Fruit fly (Drosophila melanogaster) S2 (cell line): ENCODE data around the gene CG2681.

Source experiments
- CG8478 ChIP-seq: fragments of >200 bp; optimal IDR thresholded peaks from 2 replicates; lab custom pipeline; 2018
- CTCF ChIP-seq, 2 experiments: fragments of >200 bp; optimal IDR thresholded peaks; 2 replicates each; lab custom pipeline; 2018

The CG2681 gene

dm6 chrX:2698064-2698894, 10.2 kb upstream of the CG2681 start, which contains the start of the genes Spg7 and Lint-O:
TSS of gene Spg7 (minus strand) at chrX:2698211.
TSS of gene Lint-O (plus strand) at chrX:2698701.
- TF ChIP-seq CG8478 (no peak), CTCF (optimal IDR thresholded peaks at IDR 0.05; lab: Kevin White, UChicago) (no peak)

DNA sequence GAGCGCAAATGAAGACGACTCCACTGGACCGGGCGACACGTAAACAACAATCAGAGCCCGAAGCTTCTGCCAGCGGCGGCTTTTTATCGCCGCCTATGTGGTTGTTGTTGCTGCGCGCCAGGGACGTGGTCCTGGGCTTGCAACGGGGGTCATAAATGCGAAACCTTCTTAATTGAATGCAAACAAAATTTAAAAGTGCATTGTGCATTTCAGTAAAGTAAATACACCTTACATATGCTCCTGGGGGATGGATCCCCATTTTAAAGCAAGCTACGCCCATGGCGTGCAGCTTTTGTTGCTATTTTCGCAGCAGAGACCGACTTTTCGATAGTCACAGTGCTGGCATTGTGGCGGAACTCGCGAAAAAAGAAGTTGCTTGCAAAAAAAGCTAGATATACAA, 4.8 kb upstream of the CG2681 start, which contains the start of gene Ugalt:
Ugalt (minus strand) TSS at position 160 of the 400 bp plus-strand sequence.
- TF ChIP-seq CG8478 (no peak), CTCF (optimal IDR thresholded peaks at IDR 0.05; lab: Kevin White, UChicago) (no peak)

- TF ChIP-seq CG8478 (no peak), CTCF (optimal IDR thresholded peaks at IDR 0.05; lab: Kevin White, UChicago) (no peak)
Observed at dm6 chrX:2704134-2704773, 4.2 kb upstream of the CG2681 start, which contains the start of gene eIF2Bbeta. TSS of gene eIF2Bbeta (plus strand) at chrX:2704571.

DNA sequence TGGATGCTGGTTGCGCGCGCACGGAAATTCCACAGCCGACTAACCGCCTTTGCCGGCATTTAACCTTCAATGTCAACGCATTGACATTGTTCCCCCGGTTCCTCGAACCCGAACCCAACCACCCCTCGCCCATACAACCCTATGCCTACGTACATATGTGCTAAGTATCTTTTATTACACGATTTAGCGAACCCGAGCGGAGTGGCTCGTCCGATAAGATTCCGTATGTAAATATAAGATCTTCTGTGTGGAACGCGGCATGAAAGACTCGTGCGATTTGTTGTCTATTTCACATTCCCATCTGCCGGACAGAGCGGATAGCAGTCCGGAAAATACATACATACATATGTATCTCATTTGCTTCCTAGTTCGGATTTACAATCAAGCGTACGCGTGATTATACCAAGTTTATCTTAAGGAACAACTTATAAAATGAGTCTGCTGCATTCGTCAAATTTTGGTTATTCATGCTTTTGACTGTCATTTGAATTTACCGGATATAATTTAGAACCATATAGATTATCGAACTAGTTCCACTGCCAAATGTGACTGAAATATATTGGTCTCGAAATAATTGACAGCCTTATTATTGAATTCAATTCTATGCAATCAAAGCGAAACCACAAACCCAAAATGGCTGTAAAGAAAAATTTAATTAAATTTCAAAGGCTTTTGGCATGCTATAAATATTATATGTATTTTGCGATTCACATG, 950 bp upstream of the CG2681 start, which contains the start of gene CG2680:
CG2680 (minus strand) TSS at position 51 of the 714 bp plus-strand sequence.
- no peak for TF ChIP-seq CG8478
- TF ChIP-seq CTCF (optimal IDR thresholded peaks at IDR 0.05; lab: Kevin White, UChicago), result no peak

DNA sequence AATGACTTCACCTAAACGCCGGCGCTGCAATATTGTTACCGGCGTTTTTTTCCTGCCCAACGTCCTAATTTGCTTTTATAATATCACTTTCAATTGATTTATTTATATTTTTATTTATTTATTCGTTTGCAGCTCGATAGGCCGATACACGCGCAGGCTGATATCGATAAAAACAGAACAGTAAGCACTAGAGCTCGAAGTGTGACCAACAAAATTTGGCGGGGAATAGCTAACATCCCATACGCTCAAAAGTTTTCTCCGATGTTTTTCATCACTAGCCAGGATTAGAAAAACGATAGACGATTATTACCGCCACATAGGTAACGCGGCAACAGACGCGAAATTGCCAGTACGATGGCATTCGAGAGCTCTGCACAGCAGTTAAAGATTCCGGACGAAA, 5.3 kb downstream of the CG2681 start, which contains the start of the genes CG2685 and CG2694:
CG2685 (minus strand) TSS at position 185 of the 400 bp plus-strand sequence.
CG2694 (plus strand) TSS at position 304 of the 400 bp plus-strand sequence.
- TF ChIP-seq CTCF (optimal IDR thresholded peaks at IDR 0.05; lab: Kevin White, UChicago) (no peak), CG8478 (no peak)

- TF ChIP-seq CTCF (optimal IDR thresholded peaks at IDR 0.05; lab: Kevin White, UChicago) (no peak), CG8478 (no peak)
Observed at dm6 chrX:2714730-2715129, 6.2 kb downstream of the CG2681 start.

- TF ChIP-seq CTCF (optimal IDR thresholded peaks at IDR 0.05; lab: Kevin White, UChicago) (no peak), CG8478 (no peak)
Observed at dm6 chrX:2720122-2720521, 11.6 kb downstream of the CG2681 start, which contains the start of gene CG2701. TSS of gene CG2701 (minus strand) at chrX:2720327.

dm6 chrX:2726420-2726819, 17.9 kb downstream of the CG2681 start, which contains the start of gene vilya:
TSS of gene vilya (plus strand) at chrX:2726678.
- TF ChIP-seq CTCF (optimal IDR thresholded peaks at IDR 0.05; lab: Kevin White, UChicago) (no peak), CG8478 (no peak)

- no peak for TF ChIP-seq CG8478
- TF ChIP-seq CTCF (optimal IDR thresholded peaks at IDR 0.05; lab: Kevin White, UChicago), result no peak
Observed at dm6 chrX:2727506-2727905, 19.0 kb downstream of the CG2681 start, which contains the start of gene dwg. TSS of gene dwg (plus strand) at chrX:2727698.

DNA sequence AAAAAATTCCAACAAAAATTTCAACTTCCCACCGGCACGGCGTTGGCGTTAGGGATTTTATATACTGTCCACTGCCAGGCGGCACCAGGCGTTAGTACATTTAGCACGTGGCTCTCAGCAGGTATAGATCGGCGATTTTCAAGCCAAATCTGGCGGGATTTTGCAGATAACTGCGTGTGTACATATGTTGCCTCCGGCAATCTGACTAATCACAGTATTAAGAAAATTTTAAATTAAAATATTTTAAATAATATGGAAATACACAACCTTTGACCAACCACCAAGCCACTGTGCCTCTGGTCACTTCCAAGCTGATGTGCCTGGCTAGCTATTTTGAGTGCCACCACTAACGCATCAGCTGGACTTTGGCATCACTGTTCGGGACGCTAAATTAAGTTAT, 23.6 kb downstream of the CG2681 start, which contains the start of the genes ttm50 and CG2712:
ttm50 (minus strand) TSS at position 64 of the 400 bp plus-strand sequence.
CG2712 (plus strand) TSS at position 343 of the 400 bp plus-strand sequence.
- no peak for TF ChIP-seq CG8478
- no peak for TF ChIP-seq CTCF (optimal IDR thresholded peaks at IDR 0.05; lab: Kevin White, UChicago)

DNA sequence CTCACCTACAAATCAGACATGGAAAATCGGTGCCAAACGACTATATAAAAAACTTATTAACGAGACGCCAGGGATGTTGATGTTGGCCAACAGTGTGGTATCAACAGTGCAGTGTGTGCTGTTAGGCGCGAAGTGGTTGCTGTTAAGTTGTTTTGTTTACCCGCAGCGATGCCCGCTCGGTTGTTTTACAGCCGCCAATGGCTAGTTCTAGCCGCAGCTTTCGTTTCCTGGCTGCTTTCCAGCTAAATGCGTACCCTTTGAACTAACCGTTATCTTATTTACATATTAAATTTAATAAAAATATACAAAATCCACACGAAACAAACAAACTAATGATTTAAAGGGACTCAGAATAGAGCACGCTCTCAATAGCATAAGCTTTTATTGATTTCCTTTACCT, 30.2 kb downstream of the CG2681 start, which contains the start of gene crm:
crm (minus strand) TSS at position 111 of the 400 bp plus-strand sequence.
- TF ChIP-seq CTCF (optimal IDR thresholded peaks at IDR 0.05; lab: Kevin White, UChicago) (peak in 1 of 2 experiments; percentile 27), CG8478 (no peak)

DNA sequence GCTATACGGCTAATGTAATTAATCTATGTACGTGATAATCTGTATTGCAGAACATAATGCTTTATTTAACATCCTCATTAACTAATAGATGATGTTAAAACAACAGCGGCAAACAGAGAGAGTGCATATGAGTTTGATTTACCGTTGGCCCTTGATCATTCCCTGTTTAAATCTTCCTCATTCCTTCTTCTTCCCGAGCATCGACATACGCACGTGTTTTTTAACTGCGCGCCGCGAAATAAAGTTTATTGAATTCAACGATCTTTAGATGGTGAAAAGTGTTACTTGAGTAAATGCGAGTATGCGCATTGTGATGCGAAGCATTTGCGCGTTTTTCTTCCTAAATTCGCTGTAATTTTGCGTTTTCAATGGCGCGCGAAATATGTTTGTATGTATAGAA, 31.6 kb downstream of the CG2681 start, which contains the start of gene kirre:
kirre (plus strand) TSS at position 301 of the 400 bp plus-strand sequence.
- no peak for TF ChIP-seq CG8478
- TF ChIP-seq CTCF (optimal IDR thresholded peaks at IDR 0.05; lab: Kevin White, UChicago), result no peak

- TF ChIP-seq CTCF (optimal IDR thresholded peaks at IDR 0.05; lab: Kevin White, UChicago) (no peak), CG8478 (no peak)
Observed at dm6 chrX:2742067-2742466, 33.6 kb downstream of the CG2681 start.

DNA sequence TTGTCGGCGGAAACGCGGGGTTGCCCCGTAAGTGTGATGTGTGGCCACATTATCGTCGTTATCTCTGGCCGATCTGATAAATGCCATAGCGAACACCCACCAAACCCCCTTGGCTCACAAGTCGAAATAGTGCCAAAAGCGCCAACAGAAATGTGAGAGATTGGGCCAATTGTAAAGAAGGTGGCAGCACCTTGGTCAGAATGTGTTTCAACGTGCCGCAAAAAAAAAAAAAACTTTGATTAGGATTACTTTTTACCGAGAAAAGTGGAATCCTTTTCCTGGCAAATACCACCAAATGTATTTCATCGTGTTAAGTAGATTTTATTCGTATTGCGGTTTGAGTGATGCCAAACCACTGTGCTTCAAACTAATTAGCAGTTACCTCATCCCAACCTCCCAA, 34.5 kb downstream of the CG2681 start:
- TF ChIP-seq CG8478, result no peak
- no peak for TF ChIP-seq CTCF (optimal IDR thresholded peaks at IDR 0.05; lab: Kevin White, UChicago)

dm6 chrX:2743601-2744000, 35.1 kb downstream of the CG2681 start:
- TF ChIP-seq CTCF (optimal IDR thresholded peaks at IDR 0.05; lab: Kevin White, UChicago) (no peak), CG8478 (no peak)
